Fruit fly (Drosophila melanogaster) whole organism: Measurements from ENCODE around the gene THADA.

Experiments
- CG8478 ChIP-seq: fragments of >200 bp; optimal IDR thresholded peaks from 2 replicates; lab custom pipeline; 2018; ENCODE audit warnings: inconsistent platforms
- Dll ChIP-seq: fragments of >200 bp; optimal IDR thresholded peaks from 2 replicates; lab custom pipeline; 2017
- EcR ChIP-seq, 2 experiments: fragments of >200 bp; optimal IDR thresholded peaks; 2 replicates each; lab custom pipeline; 2017; ENCODE audit warnings: missing biosample characterization in 2 of 2, missing genetic modification characterization in 2 of 2, missing genetic modification reagents in 2 of 2
- pan ChIP-seq: fragments of >200 bp; optimal IDR thresholded peaks from 2 replicates; lab custom pipeline; 2017
- psq ChIP-seq: fragments of >200 bp; optimal IDR thresholded peaks from 2 replicates; lab custom pipeline; 2017
- usp ChIP-seq: fragments of >200 bp; optimal IDR thresholded peaks from 2 replicates; lab custom pipeline; 2017; ENCODE audit warnings: missing biosample characterization, missing genetic modification characterization, mixed read lengths

THADA gene

dm6 chrX:19815772-19816171 lies 49.6 kb downstream of the THADA start, which contains the start of gene SkpC:
SkpC (plus strand) TSS chrX:19816072.
- TF ChIP-seq CG8478 (lab: Kevin White, UChicago) = no peak
- no peak for TF ChIP-seq psq (lab: Kevin White, UChicago)
- no peak for TF ChIP-seq usp
- no peak for TF ChIP-seq Dll (lab: Kevin White, UChicago)
- TF ChIP-seq EcR (GFP tag; optimal IDR thresholded peaks at IDR 0.05; lab: Kevin White, UChicago) = no peak

dm6 chrX:19812429-19812828 lies 52.9 kb downstream of the THADA start, which contains the start of gene SkpD:
SkpD (plus strand) TSS chrX:19812729.
- TF ChIP-seq EcR (GFP tag; optimal IDR thresholded peaks at IDR 0.05; lab: Kevin White, UChicago) (no peak), CG8478 (lab: Kevin White, UChicago) (no peak), pan (no peak), usp (no peak), psq (lab: Kevin White, UChicago) (no peak), Dll (lab: Kevin White, UChicago) (no peak)

- no peak for TF ChIP-seq usp
- TF ChIP-seq EcR (GFP tag; optimal IDR thresholded peaks at IDR 0.05; lab: Kevin White, UChicago) = no peak
- no peak for TF ChIP-seq CG8478 (lab: Kevin White, UChicago)
- TF ChIP-seq Dll (lab: Kevin White, UChicago) = no peak
- no peak for TF ChIP-seq psq (lab: Kevin White, UChicago)
- no peak for TF ChIP-seq pan
Measured at dm6 chrX:19811057-19811456, 54.3 kb downstream of the THADA start.
